Worm (Caenorhabditis elegans) whole organism, young adult: ENCODE measurements around the gene srxa-6.

Experiments
- B0019.2 ChIP-seq: fragments of 200-800 bp; sonication (Bioruptor generic); conservative IDR thresholded peaks from 2 replicates; pipeline ENCODE4 v1.3.6; 2022; ENCODE audit warnings: missing genetic modification reagents, missing genetic modification characterization, missing compliant biosample characterization
- C06A6.2 ChIP-seq: fragments of 200-800 bp; sonication (Bioruptor generic); conservative IDR thresholded peaks from 2 replicates; pipeline ENCODE4 v1.3.6; 2022; ENCODE audit warnings: missing genetic modification characterization, missing compliant biosample characterization
- F23B12.7 ChIP-seq: sonication (generic microtip); optimal IDR thresholded peaks from 2 replicates; lab custom pipeline; 2017; ENCODE audit warnings: missing genetic modification characterization, mild to moderate bottlenecking, missing compliant biosample characterization, antibody characterized with exemption, moderate library complexity; ENCODE audit not compliant: insufficient read depth
- F33H1.4 ChIP-seq: fragments of 200-800 bp; sonication (Bioruptor generic); IDR thresholded peaks from 2 replicates; pipeline ENCODE4 v1.3.6; 2022; ENCODE audit warnings: missing genetic modification reagents, missing genetic modification characterization, missing compliant biosample characterization
- F39B2.1 ChIP-seq: fragments of 200-800 bp; sonication (Bioruptor generic); IDR thresholded peaks from 2 replicates; pipeline ENCODE4 v1.3.6; 2022; ENCODE audit warnings: missing genetic modification reagents, missing genetic modification characterization, missing compliant biosample characterization
- F49E8.2 ChIP-seq: sonication (generic microtip); optimal IDR thresholded peaks from 3 replicates; lab custom pipeline; 2017; ENCODE audit warnings: missing genetic modification characterization, mild to moderate bottlenecking, missing compliant biosample characterization, antibody characterized with exemption, moderate library complexity; ENCODE audit not compliant: insufficient read depth
- F55B11.4 ChIP-seq: sonication (generic microtip); optimal IDR thresholded peaks from 2 replicates; lab custom pipeline; 2016; ENCODE audit warnings: missing compliant biosample characterization, missing genetic modification characterization, borderline replicate concordance; ENCODE audit not compliant: insufficient read depth
- F57C9.4 ChIP-seq: sonication (generic microtip); optimal IDR thresholded peaks from 2 replicates; lab custom pipeline; 2017; ENCODE audit warnings: mild to moderate bottlenecking, missing genetic modification characterization, missing compliant biosample characterization
- K11D2.4 ChIP-seq: fragments of 200-800 bp; sonication (Bioruptor generic); IDR thresholded peaks from 2 replicates; pipeline ENCODE4 v1.3.6; 2022; ENCODE audit warnings: missing genetic modification reagents, missing genetic modification characterization, missing compliant biosample characterization
- T07F8.4 ChIP-seq: sonication (generic microtip); optimal IDR thresholded peaks from 2 replicates; lab custom pipeline; 2016; ENCODE audit warnings: mild to moderate bottlenecking, missing genetic modification characterization, moderate library complexity, missing compliant biosample characterization
- T26A5.8 ChIP-seq: sonication (generic microtip); optimal IDR thresholded peaks from 2 replicates; lab custom pipeline; 2016; ENCODE audit warnings: missing genetic modification characterization, missing compliant biosample characterization
- Y53F4B.3 ChIP-seq: fragments of 200-800 bp; sonication (Bioruptor generic); IDR thresholded peaks from 2 replicates; pipeline ENCODE4 v1.3.6; 2022; ENCODE audit warnings: missing genetic modification reagents, missing genetic modification characterization, missing compliant biosample characterization
- Y67H2A.10 ChIP-seq: fragments of 200-800 bp; sonication (Bioruptor generic); conservative IDR thresholded peaks from 2 replicates; pipeline ENCODE4 v1.3.6; 2022; ENCODE audit warnings: missing genetic modification reagents, missing genetic modification characterization, missing compliant biosample characterization
- Y95B8A.8 ChIP-seq: fragments of 200-800 bp; sonication (Bioruptor generic); IDR thresholded peaks from 2 replicates; pipeline ENCODE4 v1.3.6; 2022; ENCODE audit warnings: missing genetic modification reagents, missing genetic modification characterization, missing compliant biosample characterization
- akir-1 ChIP-seq: fragments of 200-800 bp; sonication (Bioruptor generic); optimal IDR thresholded peaks from 2 replicates; lab custom pipeline; 2018; ENCODE audit warnings: mild to moderate bottlenecking, missing genetic modification characterization, moderate library complexity, missing compliant biosample characterization
- ama-1 ChIP-seq, 3 experiments: fragments of 150-350 bp in 1 of 3; sonication (generic microtip) in 2 of 3; optimal IDR thresholded peaks; 2 replicates each; lab custom pipeline; 2014 to 2018; ENCODE audit warnings: missing biosample characterization in 2 of 3, missing genetic modification characterization in 2 of 3, missing genetic modification reagents in 2 of 3
- atf-7 ChIP-seq: sonication (generic microtip); optimal IDR thresholded peaks from 2 replicates; lab custom pipeline; 2017; ENCODE audit warnings: mild to moderate bottlenecking, missing genetic modification characterization, missing compliant biosample characterization
- attf-6 ChIP-seq: fragments of 200-800 bp; sonication (Bioruptor generic); IDR thresholded peaks from 2 replicates; pipeline ENCODE4 v1.3.6; 2022; ENCODE audit warnings: missing genetic modification reagents, missing genetic modification characterization, missing compliant biosample characterization
- ccch-3 ChIP-seq: fragments of 200-800 bp; sonication (Bioruptor generic); optimal IDR thresholded peaks from 2 replicates; lab custom pipeline; 2018; ENCODE audit warnings: mild to moderate bottlenecking, missing genetic modification characterization, missing compliant biosample characterization
- cebp-2 ChIP-seq: fragments of 200-800 bp; sonication (Bioruptor generic); IDR thresholded peaks from 2 replicates; pipeline ENCODE4 v1.3.6; 2022; ENCODE audit warnings: missing genetic modification characterization, missing compliant biosample characterization
- ceh-91 ChIP-seq: fragments of 200-800 bp; sonication (Bioruptor generic); IDR thresholded peaks from 2 replicates; pipeline ENCODE4 v1.3.6; 2022; ENCODE audit warnings: missing genetic modification reagents, missing genetic modification characterization, missing compliant biosample characterization
- chd-7 ChIP-seq: sonication (generic microtip); optimal IDR thresholded peaks from 2 replicates; lab custom pipeline; 2016; ENCODE audit warnings: mild to moderate bottlenecking, missing genetic modification characterization, moderate library complexity, missing compliant biosample characterization
- dpff-1 ChIP-seq: sonication (generic microtip); optimal IDR thresholded peaks from 2 replicates; lab custom pipeline; 2017; ENCODE audit warnings: mild to moderate bottlenecking, missing genetic modification characterization, missing compliant biosample characterization
- egl-44 ChIP-seq: fragments of 200-800 bp; sonication (Bioruptor generic); IDR thresholded peaks from 2 replicates; pipeline ENCODE4 v1.3.6; 2022; ENCODE audit warnings: missing genetic modification reagents, missing genetic modification characterization, missing compliant biosample characterization
- egrh-3 ChIP-seq: fragments of 200-800 bp; sonication (Bioruptor generic); IDR thresholded peaks from 2 replicates; pipeline ENCODE4 v1.3.6; 2022; ENCODE audit warnings: missing genetic modification reagents, missing genetic modification characterization, missing compliant biosample characterization
- ekl-4 ChIP-seq: fragments of 200-800 bp; sonication (Bioruptor generic); IDR thresholded peaks from 2 replicates; pipeline ENCODE4 v1.3.6; 2022; ENCODE audit warnings: missing genetic modification reagents, missing genetic modification characterization, missing compliant biosample characterization
- gei-17 ChIP-seq: fragments of 200-800 bp; sonication (Bioruptor generic); optimal IDR thresholded peaks from 2 replicates; lab custom pipeline; 2018; ENCODE audit warnings: mild to moderate bottlenecking, missing genetic modification characterization, missing compliant biosample characterization
- hlh-26 ChIP-seq: fragments of 200-800 bp; sonication (Bioruptor generic); conservative IDR thresholded peaks from 2 replicates; pipeline ENCODE4 v1.3.6; 2022; ENCODE audit warnings: missing genetic modification reagents, missing genetic modification characterization, missing compliant biosample characterization
- hmg-1.2 ChIP-seq: fragments of 200-800 bp; sonication (Bioruptor generic); IDR thresholded peaks from 2 replicates; pipeline ENCODE4 v1.3.6; 2022; ENCODE audit warnings: missing genetic modification reagents, missing genetic modification characterization, missing compliant biosample characterization
- hsf-1 ChIP-seq: fragments of 200-800 bp; sonication (Bioruptor generic); IDR thresholded peaks from 2 replicates; pipeline ENCODE4 v1.3.6; 2022; ENCODE audit warnings: missing genetic modification reagents, missing genetic modification characterization, missing compliant biosample characterization
- let-607 ChIP-seq, 2 experiments: fragments of 200-800 bp in 1 of 2; sonication (Bioruptor generic) in 1 of 2; sonication (generic microtip) in 1 of 2; optimal IDR thresholded peaks; 2 replicates each; lab custom pipeline; 2016 to 2018; ENCODE audit warnings: mild to moderate bottlenecking in 2 of 2, missing compliant biosample characterization in 2 of 2, missing genetic modification characterization in 2 of 2, moderate library complexity in 2 of 2, missing genotype in 1 of 2
- lin-26 ChIP-seq: fragments of 200-800 bp; sonication (Bioruptor generic); IDR thresholded peaks from 2 replicates; pipeline ENCODE4 v1.3.6; 2022; ENCODE audit warnings: missing genetic modification reagents, missing genetic modification characterization, missing compliant biosample characterization
- lir-1 ChIP-seq: fragments of 200-800 bp; sonication (Bioruptor generic); conservative IDR thresholded peaks from 2 replicates; pipeline ENCODE4 v1.3.6; 2022; ENCODE audit warnings: missing genetic modification reagents, missing genetic modification characterization, missing compliant biosample characterization
- madf-10 ChIP-seq: sonication (generic microtip); optimal IDR thresholded peaks from 2 replicates; lab custom pipeline; 2016; ENCODE audit warnings: mild to moderate bottlenecking, missing genetic modification characterization, missing compliant biosample characterization
- madf-8 ChIP-seq: fragments of 200-800 bp; sonication (Bioruptor generic); conservative IDR thresholded peaks from 2 replicates; pipeline ENCODE4 v1.3.6; 2022; ENCODE audit warnings: missing genetic modification reagents, missing genetic modification characterization, missing compliant biosample characterization
- mxl-1 ChIP-seq: sonication (generic microtip); optimal IDR thresholded peaks from 2 replicates; lab custom pipeline; 2016; ENCODE audit warnings: missing genetic modification characterization, missing compliant biosample characterization
- nhr-80 ChIP-seq: sonication (generic microtip); optimal IDR thresholded peaks from 2 replicates; lab custom pipeline; 2016; ENCODE audit warnings: missing genetic modification characterization, missing compliant biosample characterization
- pbrm-1 ChIP-seq: fragments of 200-800 bp; sonication (Bioruptor generic); IDR thresholded peaks from 2 replicates; pipeline ENCODE4 v1.3.6; 2022; ENCODE audit warnings: missing genetic modification reagents, missing genetic modification characterization, missing compliant biosample characterization
- rcor-1 ChIP-seq: fragments of 200-800 bp; sonication (Bioruptor generic); IDR thresholded peaks from 2 replicates; pipeline ENCODE4 v1.3.6; 2022; ENCODE audit warnings: missing genetic modification reagents, missing genetic modification characterization, missing compliant biosample characterization
- repo-1 ChIP-seq: sonication (generic microtip); optimal IDR thresholded peaks from 2 replicates; lab custom pipeline; 2017; ENCODE audit warnings: mild to moderate bottlenecking, missing genetic modification characterization, missing compliant biosample characterization
- rpc-1 ChIP-seq, 2 experiments: fragments of 150-350 bp in 1 of 2; sonication (generic microtip) in 1 of 2; optimal IDR thresholded peaks; 2 replicates each; lab custom pipeline; 2014 to 2018; ENCODE audit warnings: missing biosample characterization in 1 of 2, missing genetic modification characterization in 1 of 2, missing genetic modification reagents in 1 of 2, missing genotype in 1 of 2
- snpc-1.1 ChIP-seq: sonication (generic microtip); optimal IDR thresholded peaks from 2 replicates; lab custom pipeline; 2017; ENCODE audit warnings: missing genetic modification characterization, mild to moderate bottlenecking, missing compliant biosample characterization, antibody characterized with exemption, moderate library complexity, missing genotype, missing genetic modification reagents; ENCODE audit not compliant: insufficient read depth
- xnd-1 ChIP-seq: sonication (generic microtip); optimal IDR thresholded peaks from 2 replicates; lab custom pipeline; 2016; ENCODE audit warnings: missing genotype, missing genetic modification reagents, missing genetic modification characterization, missing compliant biosample characterization
- zim-3 ChIP-seq: sonication (generic microtip); optimal IDR thresholded peaks from 2 replicates; lab custom pipeline; 2017; ENCODE audit warnings: mild to moderate bottlenecking, missing genetic modification characterization, moderate library complexity, missing compliant biosample characterization
- ztf-18 ChIP-seq: sonication (generic microtip); optimal IDR thresholded peaks from 2 replicates; lab custom pipeline; 2016; ENCODE audit warnings: missing genotype, mild to moderate bottlenecking, missing genetic modification characterization, missing compliant biosample characterization
- ztf-25 ChIP-seq: fragments of 200-800 bp; sonication (Bioruptor generic); IDR thresholded peaks from 2 replicates; pipeline ENCODE4 v1.3.6; 2022; ENCODE audit warnings: missing genetic modification reagents, missing genetic modification characterization, missing compliant biosample characterization
- ztf-26 ChIP-seq: sonication (generic microtip); optimal IDR thresholded peaks from 2 replicates; lab custom pipeline; 2017; ENCODE audit warnings: missing genetic modification characterization, missing compliant biosample characterization

Gene srxa-6

DNA sequence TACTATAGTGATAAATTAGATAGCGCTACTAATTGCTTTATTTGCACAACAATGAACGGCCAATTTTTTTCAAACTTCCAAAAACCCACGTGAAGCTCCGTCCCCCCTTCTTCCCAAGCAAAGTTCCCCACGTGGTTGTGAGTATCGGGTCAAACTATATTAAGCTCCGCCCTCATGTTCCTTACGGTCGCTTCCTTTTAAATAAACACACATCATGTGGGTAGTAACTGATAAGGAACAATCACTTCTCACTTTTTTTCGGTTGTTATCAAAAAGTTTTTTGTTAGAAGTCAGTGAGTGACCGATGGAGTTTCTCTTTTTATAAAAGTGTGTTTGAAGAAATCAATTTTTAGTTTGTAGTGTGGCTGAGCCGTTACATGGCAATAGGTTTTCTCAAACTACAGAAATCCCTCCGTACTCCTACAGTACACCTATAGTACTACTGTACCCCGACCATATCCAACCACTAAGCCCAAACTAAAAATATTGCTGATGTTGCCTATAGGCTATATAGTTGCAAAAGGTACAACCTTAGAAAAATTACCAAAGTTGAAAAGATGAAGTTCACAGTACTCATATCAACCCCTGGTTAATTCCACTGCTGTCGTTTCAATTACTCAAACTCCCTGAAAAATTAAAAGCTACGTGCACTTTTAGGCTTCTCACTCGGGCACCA, 22.3 kb upstream of the srxa-6 start (continued):
- TF ChIP-seq egl-44 (peak; percentile 57; the same call in 1 of the 2 replicates), mxl-1 (tag; lab: Kevin White, UChicago) (no peak), egrh-3 (GFP tag; lab: Robert Waterston, UW) (no peak), nhr-80 (tag; lab: Kevin White, UChicago) (peak; percentile 73), cebp-2 (GFP tag; lab: Robert Waterston, UW) (no peak), ceh-91 (GFP tag; lab: Robert Waterston, UW) (no peak), snpc-1.1 (tag; lab: Kevin White, UChicago) (no peak), let-607 (tag; optimal IDR thresholded peaks at IDR 0.05; lab: Kevin White, UChicago) (peak in 1 of 2 experiments; percentile 11), dpff-1 (tag; lab: Kevin White, UChicago) (no peak), F33H1.4 (GFP tag; lab: Robert Waterston, UW) (no peak), gei-17 (GFP tag; lab: Kevin White, UChicago) (no peak), madf-8 (GFP tag; lab: Robert Waterston, UW) (no peak), T07F8.4 (tag; lab: Kevin White, UChicago) (no peak), xnd-1 (tag; lab: Kevin White, UChicago) (no peak), pbrm-1 (GFP tag; lab: Robert Waterston, UW) (0 out of 2 replicates have a peak, but pooled peaks have one; percentile 7), F55B11.4 (no peak), C06A6.2 (GFP tag; lab: Robert Waterston, UW) (no peak), ccch-3 (GFP tag; lab: Kevin White, UChicago) (no peak), rcor-1 (no peak), chd-7 (tag; lab: Kevin White, UChicago) (no peak), hmg-1.2 (GFP tag; lab: Robert Waterston, UW) (peak; percentile 9; the same call in 1 of the 2 replicates), atf-7 (no peak), F57C9.4 (tag; lab: Kevin White, UChicago) (no peak), K11D2.4 (GFP tag; lab: Robert Waterston, UW) (no peak), attf-6 (GFP tag; lab: Robert Waterston, UW) (no peak), lir-1 (GFP tag; lab: Robert Waterston, UW) (0 out of 2 replicates have a peak, but pooled peaks have one; percentile 12), hlh-26 (GFP tag; lab: Robert Waterston, UW) (no peak), ztf-25 (GFP tag; lab: Robert Waterston, UW) (no peak), ama-1 (optimal IDR thresholded peaks at IDR 0.05; lab: Kevin White, UChicago) (peak; percentile 25), ama-1 (GFP tag; optimal IDR thresholded peaks at IDR 0.05; lab: Kevin White, UChicago) (no peak), repo-1 (tag; lab: Kevin White, UChicago) (no peak), rpc-1 (optimal IDR thresholded peaks at IDR 0.05; lab: Kevin White, UChicago) (no peak), rpc-1 (tag; optimal IDR thresholded peaks at IDR 0.05; lab: Kevin White, UChicago) (no peak), Y95B8A.8 (peak; percentile 12; the same call in 1 of the 2 replicates), F23B12.7 (peak; percentile 66), T26A5.8 (no peak), zim-3 (tag; lab: Kevin White, UChicago) (no peak), F39B2.1 (GFP tag; lab: Robert Waterston, UW) (no peak), hsf-1 (no peak), akir-1 (GFP tag; lab: Kevin White, UChicago) (no peak), ztf-26 (no peak), F49E8.2 (tag; lab: Kevin White, UChicago) (no peak), B0019.2 (GFP tag; lab: Robert Waterston, UW) (no peak), madf-10 (tag; lab: Kevin White, UChicago) (no peak), lin-26 (GFP tag; lab: Robert Waterston, UW) (no peak), ztf-18 (tag; lab: Kevin White, UChicago) (no peak), ekl-4 (no peak), Y53F4B.3 (GFP tag; lab: Robert Waterston, UW) (no peak), Y67H2A.10 (no peak)
